In the genomic region with DNA sequence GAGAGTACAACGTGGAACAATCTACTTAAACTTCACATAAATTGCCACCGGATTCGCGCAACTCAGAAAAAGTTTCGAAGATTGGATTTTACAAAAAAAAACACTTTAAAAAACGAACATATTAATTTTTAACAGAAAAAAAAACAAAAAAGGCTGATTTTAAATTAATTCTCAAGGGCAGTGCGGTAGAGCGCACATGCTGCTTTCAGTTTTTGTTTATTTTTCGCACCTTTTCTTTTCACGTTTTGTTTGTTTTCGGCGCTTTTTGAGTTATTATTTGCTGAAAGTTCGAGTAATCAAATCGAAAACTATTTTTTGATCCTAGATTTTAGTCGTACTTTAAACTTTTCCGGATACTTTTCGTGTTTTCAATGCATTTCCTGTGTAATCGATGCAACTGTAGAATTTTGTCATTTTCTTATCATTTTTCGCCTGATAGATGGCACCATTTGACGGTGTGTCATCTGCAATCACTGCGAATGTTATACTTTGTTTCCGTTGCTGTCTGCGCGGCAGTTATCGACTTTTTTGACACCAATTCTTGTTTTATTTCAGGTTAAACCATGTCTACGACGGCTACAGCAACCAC, we compare ENCODE assay signal across 4 worm cellular contexts.
TF ChIP-seq lines count a peak whose summit lies in the region.

TSS of gene F13H10.8 (plus strand) at position 556 of the 589 bp plus-strand sequence.

TF ChIP-seq in whole organism, L1 larva, 84 proteins besides CTCF, POLR2A, EP300 and RAD21 (continued from another document and continues in another):
- TF ChIP-seq ceh-8 (GFP tag; optimal IDR thresholded peaks at IDR 0.05; lab: Kevin White, UChicago) (no peak), xbp-1 (tag; optimal IDR thresholded peaks at IDR 0.05; lab: Kevin White, UChicago) (peak; percentile 31), aly-2 (tag; optimal IDR thresholded peaks at IDR 0.05; lab: Kevin White, UChicago) (no peak), unc-98 (GFP tag; IDR thresholded peaks at IDR 0.05; lab: Robert Waterston, UW) (no peak), ztf-11 (tag; optimal IDR thresholded peaks at IDR 0.05; lab: Kevin White, UChicago) (no peak), nhr-77 (tag; optimal IDR thresholded peaks at IDR 0.05; lab: Kevin White, UChicago) (peak; percentile 1), pax-3 (tag; optimal IDR thresholded peaks at IDR 0.05; lab: Kevin White, UChicago) (no peak), C16A3.4 (tag; optimal IDR thresholded peaks at IDR 0.05; lab: Kevin White, UChicago) (peak; percentile 10), sox-4 (tag; optimal IDR thresholded peaks at IDR 0.05; lab: Kevin White, UChicago) (no peak), sup-37 (GFP tag; optimal IDR thresholded peaks at IDR 0.05; lab: Kevin White, UChicago) (no peak), swsn-7 (tag; optimal IDR thresholded peaks at IDR 0.05; lab: Kevin White, UChicago) (peak; percentile 19), nhr-90 (tag; optimal IDR thresholded peaks at IDR 0.05; lab: Kevin White, UChicago; ENCODE audit: poor library complexity) (no peak), tlp-1 (tag; optimal IDR thresholded peaks at IDR 0.05; lab: Kevin White, UChicago) (no peak), lin-14 (GFP tag; optimal IDR thresholded peaks at IDR 0.05; lab: Kevin White, UChicago) (peak; percentile 68), efl-3 (GFP tag; optimal IDR thresholded peaks at IDR 0.05; lab: Kevin White, UChicago) (no peak), nhr-71 (tag; optimal IDR thresholded peaks at IDR 0.05; lab: Kevin White, UChicago) (peak; percentile 40), dpl-1 (GFP tag; optimal IDR thresholded peaks at IDR 0.05; lab: Kevin White, UChicago) (peak; percentile 19 to 48 (median 20)), hlh-4 (tag; optimal IDR thresholded peaks at IDR 0.05; lab: Kevin White, UChicago) (no peak), mdl-1 (tag; optimal IDR thresholded peaks at IDR 0.05; lab: Kevin White, UChicago) (peak in 1 of 2 experiments; percentile 1), hlh-17 (GFP tag; optimal IDR thresholded peaks at IDR 0.05; lab: Kevin White, UChicago; ENCODE audit: borderline replicate concordance) (no peak), lin-39 (tag; optimal IDR thresholded peaks at IDR 0.05; lab: Kevin White, UChicago) (no peak), ceh-90 (tag; optimal IDR thresholded peaks at IDR 0.05; lab: Kevin White, UChicago) (no peak), vab-15 (tag; optimal IDR thresholded peaks at IDR 0.05; lab: Kevin White, UChicago) (no peak), ets-5 (GFP tag; IDR thresholded peaks at IDR 0.05; lab: Robert Waterston, UW) (no peak), zip-4 (GFP tag; optimal IDR thresholded peaks at IDR 0.05; lab: Kevin White, UChicago) (no peak), elt-3 (tag; optimal IDR thresholded peaks at IDR 0.05; lab: Kevin White, UChicago) (no peak), aha-1 (tag; optimal IDR thresholded peaks at IDR 0.05; lab: Kevin White, UChicago) (no peak), elt-2 (tag; optimal IDR thresholded peaks at IDR 0.05; lab: Kevin White, UChicago) (peak; percentile 26), nhr-47 (tag; optimal IDR thresholded peaks at IDR 0.05; lab: Kevin White, UChicago) (peak; percentile 24), ama-1 (optimal IDR thresholded peaks at IDR 0.05; lab: Kevin White, UChicago) (no peak), nhr-20 (tag; optimal IDR thresholded peaks at IDR 0.05; lab: Kevin White, UChicago) (peak; percentile 54), lin-13 (GFP tag; optimal IDR thresholded peaks at IDR 0.05; lab: Kevin White, UChicago) (no peak)

TF ChIP-seq in whole organism, L2 larva, 48 proteins besides CTCF, POLR2A, EP300 and RAD21 (continued from another document and continues in another):
- TF ChIP-seq nhr-21 (tag; optimal IDR thresholded peaks at IDR 0.05; lab: Kevin White, UChicago) (no peak), ama-1 (optimal IDR thresholded peaks at IDR 0.05; lab: Kevin White, UChicago) (no peak), Y55F3AM.14 (GFP tag; optimal IDR thresholded peaks at IDR 0.05; lab: Kevin White, UChicago) (no peak), ztf-1 (GFP tag; conservative IDR thresholded peaks at IDR 0.05; lab: Robert Waterston, UW) (no peak), mdl-1 (tag; optimal IDR thresholded peaks at IDR 0.05; lab: Kevin White, UChicago) (no peak), skn-1 (tag; optimal IDR thresholded peaks at IDR 0.05; lab: Kevin White, UChicago) (no peak), ZK546.5 (tag; optimal IDR thresholded peaks at IDR 0.05; lab: Kevin White, UChicago) (no peak), nhr-129 (tag; optimal IDR thresholded peaks at IDR 0.05; lab: Kevin White, UChicago) (peak; percentile 17), elt-1 (tag; optimal IDR thresholded peaks at IDR 0.05; lab: Kevin White, UChicago) (no peak), ceh-82 (tag; optimal IDR thresholded peaks at IDR 0.05; lab: Kevin White, UChicago) (no peak), alr-1 (tag; optimal IDR thresholded peaks at IDR 0.05; lab: Kevin White, UChicago) (no peak), blmp-1 (tag; optimal IDR thresholded peaks at IDR 0.05; lab: Kevin White, UChicago; ENCODE audit: insufficient read depth) (no peak), sma-3 (GFP tag; optimal IDR thresholded peaks at IDR 0.05; lab: Kevin White, UChicago) (peak; percentile 6), snpc-4 (tag; optimal IDR thresholded peaks at IDR 0.05; lab: Kevin White, UChicago) (no peak), nhr-10 (tag; optimal IDR thresholded peaks at IDR 0.05; lab: Kevin White, UChicago) (no peak), nhr-6 (tag; optimal IDR thresholded peaks at IDR 0.05; lab: Kevin White, UChicago) (no peak), ceh-16 (tag; optimal IDR thresholded peaks at IDR 0.05; lab: Kevin White, UChicago) (no peak), ztf-4 (tag; optimal IDR thresholded peaks at IDR 0.05; lab: Kevin White, UChicago) (no peak), sma-9 (GFP tag; optimal IDR thresholded peaks at IDR 0.05; lab: Kevin White, UChicago) (no peak), sma-9 (tag; optimal IDR thresholded peaks at IDR 0.05; lab: Kevin White, UChicago) (no peak), crh-2 (tag; optimal IDR thresholded peaks at IDR 0.05; lab: Kevin White, UChicago) (peak; percentile 48), aly-2 (tag; optimal IDR thresholded peaks at IDR 0.05; lab: Kevin White, UChicago) (no peak), unc-55 (GFP tag; optimal IDR thresholded peaks at IDR 0.05; lab: Kevin White, UChicago) (no peak), egl-27 (tag; optimal IDR thresholded peaks at IDR 0.05; lab: Kevin White, UChicago) (no peak), nhr-237 (tag; optimal IDR thresholded peaks at IDR 0.05; lab: Kevin White, UChicago) (no peak), nhr-23 (tag; optimal IDR thresholded peaks at IDR 0.05; lab: Kevin White, UChicago) (no peak), lin-39 (tag; optimal IDR thresholded peaks at IDR 0.05; lab: Kevin White, UChicago) (no peak), sem-4 (tag; optimal IDR thresholded peaks at IDR 0.05; lab: Kevin White, UChicago) (no peak), nhr-77 (tag; optimal IDR thresholded peaks at IDR 0.05; lab: Kevin White, UChicago) (no peak), zag-1 (tag; optimal IDR thresholded peaks at IDR 0.05; lab: Kevin White, UChicago) (no peak), C34F6.9 (tag; optimal IDR thresholded peaks at IDR 0.05; lab: Kevin White, UChicago) (peak; percentile 80), gmeb-1 (tag; optimal IDR thresholded peaks at IDR 0.05; lab: Kevin White, UChicago) (no peak), lin-13 (GFP tag; optimal IDR thresholded peaks at IDR 0.05; lab: Kevin White, UChicago) (peak; percentile 27), ztf-11 (tag; optimal IDR thresholded peaks at IDR 0.05; lab: Kevin White, UChicago) (no peak), dmd-4 (tag; optimal IDR thresholded peaks at IDR 0.05; lab: Kevin White, UChicago) (no peak)

TF ChIP-seq in whole organism, L4 larva, 104 proteins besides CTCF, POLR2A, EP300 and RAD21 (continued from another document):
- TF ChIP-seq lin-38 (GFP tag; IDR thresholded peaks at IDR 0.05; lab: Robert Waterston, UW) (peak; percentile 92), php-3 (GFP tag; IDR thresholded peaks at IDR 0.05; lab: Robert Waterston, UW) (peak; percentile 47; the same call in 1 of the 2 replicates), arid-1 (GFP tag; conservative IDR thresholded peaks at IDR 0.05; lab: Robert Waterston, UW) (no peak), zfp-3 (GFP tag; conservative IDR thresholded peaks at IDR 0.05; lab: Robert Waterston, UW) (no peak), pqm-1 (tag; optimal IDR thresholded peaks at IDR 0.05; lab: Kevin White, UChicago) (peak; percentile 58), hlh-30 (tag; optimal IDR thresholded peaks at IDR 0.05; lab: Kevin White, UChicago; ENCODE audit: insufficient read depth) (peak; percentile 30), nhr-77 (tag; optimal IDR thresholded peaks at IDR 0.05; lab: Kevin White, UChicago) (peak; percentile 3), nhr-48 (tag; optimal IDR thresholded peaks at IDR 0.05; lab: Kevin White, UChicago) (no peak), hlh-11 (tag; optimal IDR thresholded peaks at IDR 0.05; lab: Kevin White, UChicago) (peak; percentile 69), dmd-6 (GFP tag; IDR thresholded peaks at IDR 0.05; lab: Robert Waterston, UW) (peak; percentile 76), pha-4 (GFP tag; IDR thresholded peaks at IDR 0.05; lab: Robert Waterston, UW) (0 out of 2 replicates have a peak, but pooled peaks have one; percentile 8), pha-4 (tag; optimal IDR thresholded peaks at IDR 0.05; lab: Kevin White, UChicago) (peak; percentile 85), Y48G9A.11 (GFP tag; IDR thresholded peaks at IDR 0.05; lab: Robert Waterston, UW) (no peak), lsy-2 (tag; optimal IDR thresholded peaks at IDR 0.05; lab: Kevin White, UChicago) (peak in 1 of 2 experiments; percentile 38)

TF ChIP-seq in whole organism, young adult, 124 proteins besides CTCF, POLR2A, EP300 and RAD21 (continued from another document):
- TF ChIP-seq C06A6.2 (GFP tag; conservative IDR thresholded peaks at IDR 0.05; lab: Robert Waterston, UW), result no peak
- TF ChIP-seq mcd-1 (GFP tag; IDR thresholded peaks at IDR 0.05; lab: Robert Waterston, UW), result peak; percentile 82
- 0 out of 2 replicates have a peak, but pooled peaks have one; percentile 9 for TF ChIP-seq nfyb-1 (GFP tag; IDR thresholded peaks at IDR 0.05; lab: Robert Waterston, UW)
- TF ChIP-seq nhr-90 (tag; optimal IDR thresholded peaks at IDR 0.05; lab: Kevin White, UChicago), result no peak
- no peak for TF ChIP-seq sea-2 (GFP tag; IDR thresholded peaks at IDR 0.05; lab: Robert Waterston, UW)
- TF ChIP-seq chd-7 (tag; optimal IDR thresholded peaks at IDR 0.05; lab: Kevin White, UChicago), result no peak
- TF ChIP-seq ama-1 (optimal IDR thresholded peaks at IDR 0.05; lab: Kevin White, UChicago), result no peak
- no peak for TF ChIP-seq ama-1 (GFP tag; optimal IDR thresholded peaks at IDR 0.05; lab: Kevin White, UChicago)
- TF ChIP-seq zim-3 (tag; optimal IDR thresholded peaks at IDR 0.05; lab: Kevin White, UChicago), result no peak
- no peak for TF ChIP-seq hsf-1 (GFP tag; IDR thresholded peaks at IDR 0.05; lab: Robert Waterston, UW)
- TF ChIP-seq nhr-27 (tag; optimal IDR thresholded peaks at IDR 0.05; lab: Kevin White, UChicago), result no peak
- no peak for TF ChIP-seq lir-1 (GFP tag; conservative IDR thresholded peaks at IDR 0.05; lab: Robert Waterston, UW)
- no peak for TF ChIP-seq tbp1 (GFP tag; optimal IDR thresholded peaks at IDR 0.05; lab: Kevin White, UChicago)
- no peak for TF ChIP-seq efl-1 (GFP tag; optimal IDR thresholded peaks at IDR 0.05; lab: Kevin White, UChicago)
- TF ChIP-seq sptf-2 (GFP tag; optimal IDR thresholded peaks at IDR 0.05; lab: Kevin White, UChicago), result no peak
- TF ChIP-seq lin-54 (GFP tag; optimal IDR thresholded peaks at IDR 0.05; lab: Kevin White, UChicago), result no peak
- no peak for TF ChIP-seq hlh-26 (GFP tag; conservative IDR thresholded peaks at IDR 0.05; lab: Robert Waterston, UW)
- TF ChIP-seq attf-3 (GFP tag; conservative IDR thresholded peaks at IDR 0.05; lab: Robert Waterston, UW), result no peak
- no peak for TF ChIP-seq pha-4 (tag; optimal IDR thresholded peaks at IDR 0.05; lab: Kevin White, UChicago)
- no peak for TF ChIP-seq dpl-1 (GFP tag; optimal IDR thresholded peaks at IDR 0.05; lab: Kevin White, UChicago)
- no peak for TF ChIP-seq lin-26 (GFP tag; IDR thresholded peaks at IDR 0.05; lab: Robert Waterston, UW)
- TF ChIP-seq ceh-100 (GFP tag; IDR thresholded peaks at IDR 0.05; lab: Robert Waterston, UW), result no peak
